Worm (Caenorhabditis elegans) whole organism, L4 larva: ENCODE measurements around the gene mics-1.

Experiments
- F26F4.8 ChIP-seq: fragments of 200-800 bp; sonication (Bioruptor generic); conservative IDR thresholded peaks from 2 replicates; pipeline ENCODE4 v1.3.6; 2022; ENCODE audit warnings: missing genetic modification characterization, missing compliant biosample characterization
- Y105C5A.15 ChIP-seq: fragments of 200-800 bp; sonication (Bioruptor generic); IDR thresholded peaks from 2 replicates; pipeline ENCODE4 v1.3.6; 2022; ENCODE audit warnings: missing genetic modification characterization, missing compliant biosample characterization
- ZK337.2 ChIP-seq: fragments of 200-800 bp; sonication (Bioruptor generic); IDR thresholded peaks from 2 replicates; pipeline ENCODE4 v1.3.6; 2022; ENCODE audit warnings: missing genetic modification reagents, missing genetic modification characterization, missing compliant biosample characterization
- aha-1 ChIP-seq: fragments of 150-350 bp; peaks from one replicate; lab custom pipeline; 2014; ENCODE audit warnings: missing biosample characterization, missing genetic modification characterization
- arid-1 ChIP-seq: fragments of 200-800 bp; sonication (Bioruptor generic); conservative IDR thresholded peaks from 2 replicates; pipeline ENCODE4 v1.3.6; 2022; ENCODE audit warnings: missing genetic modification reagents, missing genetic modification characterization, missing compliant biosample characterization
- attf-4 ChIP-seq: sonication (generic microtip); optimal IDR thresholded peaks from 3 replicates; lab custom pipeline; 2017; ENCODE audit warnings: missing biosample characterization, missing genetic modification characterization
- ceh-44 ChIP-seq: fragments of 200-800 bp; sonication (Bioruptor generic); IDR thresholded peaks from 2 replicates; pipeline ENCODE4 v1.3.6; 2022; ENCODE audit warnings: missing genetic modification reagents, missing genetic modification characterization, missing compliant biosample characterization
- daf-16 ChIP-seq, 3 experiments: sonication (generic microtip); optimal IDR thresholded peaks; 2 replicates each; lab custom pipeline; 2016 to 2017; ENCODE audit warnings: missing genetic modification characterization in 3 of 3, missing genetic modification reagents in 3 of 3, mild to moderate bottlenecking in 2 of 3, missing compliant biosample characterization in 2 of 3, missing biosample characterization in 1 of 3, moderate library complexity in 1 of 3
- daf-19 ChIP-seq: fragments of 200-800 bp; sonication (Bioruptor generic); conservative IDR thresholded peaks from 2 replicates; pipeline ENCODE4 v1.3.6; 2022; ENCODE audit warnings: missing genetic modification characterization, missing compliant biosample characterization
- dve-1 ChIP-seq: sonication (generic microtip); optimal IDR thresholded peaks from 2 replicates; lab custom pipeline; 2017; ENCODE audit warnings: antibody characterized with exemption, mild to moderate bottlenecking, missing genetic modification characterization, missing compliant biosample characterization; ENCODE audit not compliant: insufficient read depth
- gei-8 ChIP-seq: fragments of 200-800 bp; sonication (Bioruptor generic); optimal IDR thresholded peaks from 2 replicates; lab custom pipeline; 2018; ENCODE audit warnings: mild to moderate bottlenecking, missing genetic modification characterization, missing compliant biosample characterization
- hif-1 ChIP-seq, 2 experiments: sonication (generic microtip); optimal IDR thresholded peaks; 2 replicates each; lab custom pipeline; 2016 to 2017; ENCODE audit warnings: missing compliant biosample characterization in 2 of 2, missing genetic modification characterization in 2 of 2, missing genetic modification reagents in 2 of 2, missing genotype in 2 of 2, mild to moderate bottlenecking in 1 of 2
- hlh-30 ChIP-seq: sonication (generic microtip); optimal IDR thresholded peaks from 2 replicates; lab custom pipeline; 2017; ENCODE audit warnings: antibody characterized with exemption, mild to moderate bottlenecking, missing genetic modification characterization, missing compliant biosample characterization; ENCODE audit not compliant: insufficient read depth
- lin-13 ChIP-seq: fragments of 150-350 bp; optimal IDR thresholded peaks from 2 replicates; lab custom pipeline; 2014; ENCODE audit warnings: missing biosample characterization, missing genetic modification reagents, missing genetic modification characterization
- lin-39 ChIP-seq: fragments of 150-350 bp; optimal IDR thresholded peaks from 2 replicates; lab custom pipeline; 2014; ENCODE audit warnings: missing biosample characterization, missing genetic modification reagents, missing genetic modification characterization
- madf-9 ChIP-seq: fragments of 200-800 bp; sonication (Bioruptor generic); conservative IDR thresholded peaks from 2 replicates; pipeline ENCODE4 v1.3.6; 2022; ENCODE audit warnings: missing genetic modification reagents, missing genetic modification characterization, missing compliant biosample characterization
- mdl-1 ChIP-seq, 2 experiments: fragments of 150-350 bp in 1 of 2; sonication (generic microtip) in 1 of 2; optimal IDR thresholded peaks; 2 replicates each; lab custom pipeline; 2014 to 2017; ENCODE audit warnings: missing biosample characterization in 2 of 2, missing genetic modification characterization in 2 of 2
- mdt-29 ChIP-seq: fragments of 200-800 bp; sonication (Bioruptor generic); IDR thresholded peaks from 2 replicates; pipeline ENCODE4 v1.3.6; 2022; ENCODE audit warnings: missing genetic modification reagents, missing genetic modification characterization, missing compliant biosample characterization
- mxl-2 ChIP-seq: fragments of 200-800 bp; sonication (Bioruptor generic); conservative IDR thresholded peaks from 2 replicates; pipeline ENCODE4 v1.3.6; 2022; ENCODE audit warnings: missing genetic modification reagents, missing genetic modification characterization, missing compliant biosample characterization
- mxl-3 ChIP-seq: fragments of 200-800 bp; sonication (Bioruptor generic); optimal IDR thresholded peaks from 2 replicates; lab custom pipeline; 2018; ENCODE audit warnings: mild to moderate bottlenecking, missing genetic modification characterization, missing compliant biosample characterization
- nhr-41 ChIP-seq: fragments of 200-800 bp; sonication (Bioruptor generic); IDR thresholded peaks from 2 replicates; pipeline ENCODE4 v1.3.6; 2022; ENCODE audit warnings: missing genetic modification reagents, missing genetic modification characterization, missing compliant biosample characterization
- nhr-48 ChIP-seq: sonication (generic microtip); optimal IDR thresholded peaks from 2 replicates; lab custom pipeline; 2016; ENCODE audit warnings: mild to moderate bottlenecking, missing genetic modification characterization, missing compliant biosample characterization
- nhr-77 ChIP-seq: fragments of 150-350 bp; optimal IDR thresholded peaks from 2 replicates; lab custom pipeline; 2014; ENCODE audit warnings: missing biosample characterization, missing genetic modification characterization
- pha-4 ChIP-seq, 2 experiments: fragments of 150-350 bp in 1 of 2; fragments of 200-800 bp in 1 of 2; sonication (Bioruptor generic) in 1 of 2; IDR thresholded peaks in 1 of 2; optimal IDR thresholded peaks in 1 of 2; 2 replicates each; pipeline versions ENCODE4 v1.3.6 to Lab custom; 2014 to 2022; ENCODE audit warnings: missing genetic modification characterization in 2 of 2, missing genetic modification reagents in 2 of 2, missing biosample characterization in 1 of 2, missing compliant biosample characterization in 1 of 2
- set-16 ChIP-seq: fragments of 200-800 bp; sonication (Bioruptor generic); IDR thresholded peaks from 2 replicates; pipeline ENCODE4 v1.3.6; 2022; ENCODE audit warnings: missing genetic modification reagents, missing genetic modification characterization, missing compliant biosample characterization
- spr-1 ChIP-seq: sonication (generic microtip); optimal IDR thresholded peaks from 2 replicates; lab custom pipeline; 2016; ENCODE audit warnings: mild to moderate bottlenecking, missing genetic modification characterization, missing compliant biosample characterization
- tag-97 ChIP-seq: fragments of 200-800 bp; sonication (Bioruptor generic); IDR thresholded peaks from 2 replicates; pipeline ENCODE4 v1.3.6; 2022; ENCODE audit warnings: missing genetic modification characterization, missing compliant biosample characterization
- unc-130 ChIP-seq: sonication (generic microtip); optimal IDR thresholded peaks from 2 replicates; lab custom pipeline; 2016; ENCODE audit warnings: missing genetic modification reagents, missing genetic modification characterization, missing compliant biosample characterization
- vab-7 ChIP-seq: fragments of 200-800 bp; sonication (Bioruptor generic); IDR thresholded peaks from 2 replicates; pipeline ENCODE4 v1.3.6; 2022; ENCODE audit warnings: missing genetic modification reagents, missing genetic modification characterization, missing compliant biosample characterization
- zfp-2 ChIP-seq: sonication (generic microtip); optimal IDR thresholded peaks from 2 replicates; lab custom pipeline; 2016; ENCODE audit warnings: mild to moderate bottlenecking, missing genetic modification characterization, missing compliant biosample characterization
- ztf-11 ChIP-seq: fragments of 150-350 bp; optimal IDR thresholded peaks from 2 replicates; lab custom pipeline; 2014; ENCODE audit warnings: missing biosample characterization, missing genetic modification characterization

The mics-1 gene

DNA sequence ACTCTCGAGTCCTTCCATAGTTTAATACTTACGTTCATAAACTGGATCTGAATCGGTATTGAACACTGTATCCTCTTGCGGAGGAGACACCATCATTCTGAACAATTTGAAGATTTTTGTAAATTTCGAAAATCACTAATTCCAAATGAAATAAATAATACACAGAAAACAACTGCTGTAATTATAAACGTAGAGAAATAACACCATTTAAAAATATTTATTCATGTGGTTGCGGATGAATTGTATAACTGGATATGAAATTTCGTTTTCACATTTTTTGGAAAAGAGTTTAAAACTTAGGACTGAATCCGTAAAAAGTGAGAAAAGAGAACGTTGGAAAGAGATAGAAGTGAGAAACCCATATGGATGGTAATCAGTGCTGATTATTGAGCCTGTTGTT is at the start of gene mics-1:
TSS of gene mics-1 (minus strand) at position 101 of the 400 bp plus-strand sequence.
- TF ChIP-seq spr-1 (tag; lab: Kevin White, UChicago) (no peak), daf-19 (GFP tag; lab: Robert Waterston, UW) (0 out of 2 replicates have a peak, but pooled peaks have one; percentile 27)

DNA sequence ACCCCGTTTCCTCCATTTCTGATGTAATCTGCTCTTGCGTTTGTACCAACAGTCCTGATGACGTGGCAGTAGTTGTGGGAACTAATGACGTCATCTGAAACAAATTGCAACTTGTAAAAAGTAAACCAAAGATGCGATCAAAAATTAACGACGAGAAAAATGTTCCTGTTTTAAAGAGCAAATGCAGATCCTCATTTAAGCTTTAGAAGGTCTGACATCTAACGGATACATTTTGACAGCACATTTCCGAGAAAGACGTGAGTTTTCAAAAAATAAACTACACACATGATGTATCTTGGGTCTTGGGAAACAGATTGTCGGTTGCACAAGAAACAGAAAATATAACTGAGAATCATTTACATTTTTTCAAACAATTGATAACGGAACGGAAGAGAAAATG is 37.4 kb upstream of the mics-1 start, which contains the start of gene H09F14.1:
TSS of gene H09F14.1 (minus strand) at position 101 of the 400 bp plus-strand sequence.
- TF ChIP-seq zfp-2 (no peak), arid-1 (GFP tag; lab: Robert Waterston, UW) (no peak), nhr-77 (tag; lab: Kevin White, UChicago) (no peak), nhr-41 (GFP tag; lab: Robert Waterston, UW) (no peak), set-16 (no peak), nhr-48 (tag; lab: Kevin White, UChicago) (no peak), F26F4.8 (GFP tag; lab: Robert Waterston, UW) (no peak), lin-13 (GFP tag; lab: Kevin White, UChicago) (no peak), dve-1 (tag; lab: Kevin White, UChicago) (no peak), tag-97 (GFP tag; lab: Robert Waterston, UW) (no peak), gei-8 (GFP tag; lab: Kevin White, UChicago) (no peak), pha-4 (GFP tag; IDR thresholded peaks at IDR 0.05; lab: Robert Waterston, UW) (no peak), pha-4 (tag; optimal IDR thresholded peaks at IDR 0.05; lab: Kevin White, UChicago) (no peak), spr-1 (tag; lab: Kevin White, UChicago) (no peak), daf-16 (GFP tag; optimal IDR thresholded peaks at IDR 0.05; lab: Kevin White, UChicago) (no peak), daf-16 (tag; optimal IDR thresholded peaks at IDR 0.05; lab: Kevin White, UChicago) (no peak), attf-4 (tag; lab: Kevin White, UChicago) (no peak), mdl-1 (tag; optimal IDR thresholded peaks at IDR 0.05; lab: Kevin White, UChicago) (no peak), Y105C5A.15 (GFP tag; lab: Robert Waterston, UW) (no peak)
- TF ChIP-seq, all 104 proteins: peak for 0

DNA sequence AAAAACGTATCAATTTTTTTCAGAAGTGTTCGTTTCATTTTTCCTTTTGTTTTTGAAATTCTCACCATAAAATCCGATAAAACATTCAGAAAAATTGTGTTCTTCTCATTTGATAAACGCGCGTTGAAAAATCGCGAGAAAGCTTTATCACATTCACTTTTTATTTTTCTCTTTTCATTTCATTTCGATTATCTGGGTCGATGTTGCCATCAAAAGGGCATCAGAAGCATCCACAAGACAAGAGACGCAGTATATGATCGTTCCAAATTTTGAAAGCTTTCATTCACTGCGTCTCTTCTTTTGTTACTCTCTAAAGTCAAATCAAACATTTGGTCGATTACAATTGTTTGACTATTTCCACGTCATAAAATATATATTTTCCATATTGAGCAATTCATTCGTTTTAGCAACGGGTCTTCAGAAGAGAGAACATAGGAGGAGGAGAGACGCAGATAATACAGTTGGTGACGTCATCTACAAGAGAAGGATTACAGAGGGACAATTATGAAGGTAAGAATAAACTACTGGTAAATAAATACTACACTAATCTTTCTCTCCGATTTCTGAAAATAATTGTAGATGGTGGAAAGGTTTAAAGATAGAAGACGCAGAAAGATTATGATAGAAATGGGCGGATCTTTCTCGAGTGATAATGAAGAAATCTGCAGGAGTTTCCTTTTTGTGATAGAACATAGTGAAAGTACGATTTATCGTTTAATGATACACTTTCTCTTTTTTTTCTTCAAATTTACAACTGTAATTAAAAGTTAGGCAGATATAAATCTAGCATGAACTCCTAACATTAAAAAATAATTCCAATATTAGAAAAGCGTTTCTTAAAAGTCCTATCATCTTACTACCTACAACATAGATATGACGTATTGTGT is 24.2 kb upstream of the mics-1 start, which contains the start of gene H27A22.1:
TSS of gene H27A22.1 (plus strand) at position 505 of the 887 bp plus-strand sequence.
- no peak for TF ChIP-seq ztf-11
- TF ChIP-seq ceh-44 (GFP tag; lab: Robert Waterston, UW): no peak
- TF ChIP-seq mxl-3 (GFP tag; lab: Kevin White, UChicago): no peak
- no peak for TF ChIP-seq mdt-29
- TF ChIP-seq lin-39 (tag; lab: Kevin White, UChicago): no peak
- no peak for TF ChIP-seq ZK337.2 (GFP tag; lab: Robert Waterston, UW)
- no peak for TF ChIP-seq hif-1 (tag; optimal IDR thresholded peaks at IDR 0.05; lab: Kevin White, UChicago)
- TF ChIP-seq mxl-2 (GFP tag; lab: Robert Waterston, UW): no peak
- TF ChIP-seq aha-1 (tag; lab: Kevin White, UChicago): peak; percentile 96
- TF ChIP-seq unc-130 (GFP tag; lab: Kevin White, UChicago): no peak
- no peak for TF ChIP-seq daf-16 (GFP tag; optimal IDR thresholded peaks at IDR 0.05; lab: Kevin White, UChicago)
- TF ChIP-seq daf-16 (tag; optimal IDR thresholded peaks at IDR 0.05; lab: Kevin White, UChicago): peak; percentile 4
- TF ChIP-seq vab-7 (GFP tag; lab: Robert Waterston, UW): no peak
- no peak for TF ChIP-seq set-16
- TF ChIP-seq madf-9 (GFP tag; lab: Robert Waterston, UW): no peak
- no peak for TF ChIP-seq hlh-30
- no peak for TF ChIP-seq F26F4.8 (GFP tag; lab: Robert Waterston, UW)
